Worm (Caenorhabditis elegans): ENCODE measurements around the gene F46B6.12.

DNA sequence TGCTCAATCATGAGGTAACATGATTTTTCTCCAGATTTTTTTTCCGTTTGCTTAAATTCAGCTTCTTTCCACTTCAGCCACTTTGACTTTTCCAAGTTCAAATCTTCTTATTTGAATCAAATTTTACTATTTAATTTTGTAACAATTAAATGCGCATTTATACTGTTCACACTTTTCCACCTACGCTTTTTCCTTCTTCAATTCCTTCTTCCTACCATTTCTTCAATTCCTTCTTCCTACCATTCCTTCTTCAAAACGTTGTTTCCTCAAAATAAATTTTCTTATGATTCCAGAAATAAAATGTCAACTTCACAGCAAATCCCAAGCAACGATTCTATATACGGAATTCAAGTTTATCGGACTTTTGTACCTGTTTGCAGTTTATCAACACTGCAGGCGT is 40.8 kb upstream of the F46B6.12 start, which contains the start of gene sru-31:
- TF ChIP-seq dve-1 (tag; optimal IDR thresholded peaks at IDR 0.05; ENCODE audit: insufficient read depth) = no peak
- no peak for TF ChIP-seq daf-8 (GFP tag; IDR thresholded peaks at IDR 0.05)
- no peak for TF ChIP-seq spr-3 (GFP tag; optimal IDR thresholded peaks at IDR 0.05)
